Fruit fly (Drosophila melanogaster) whole organism, embryonic: ENCODE results near the gene Gli.

ENCODE experiments used
- Blimp-1 ChIP-seq: fragments of 200-800 bp; sonication (Bioruptor generic); optimal IDR thresholded peaks from 3 replicates; lab custom pipeline; 2018; ENCODE audit warnings: missing biosample characterization, missing genetic modification characterization, mild to moderate bottlenecking, moderate library complexity, missing genetic modification reagents
- CG10321 ChIP-seq: fragments of 200-800 bp; sonication (Bioruptor generic); IDR thresholded peaks from 2 replicates; pipeline ENCODE4 v1.3.6; 2022; ENCODE audit warnings: missing biosample characterization, missing genetic modification characterization
- CG11695 ChIP-seq: fragments of 200-800 bp; sonication (Bioruptor generic); IDR thresholded peaks from 3 replicates; pipeline ENCODE4 v1.3.6; 2022; ENCODE audit warnings: missing biosample characterization, missing genetic modification characterization
- CG12104 ChIP-seq: fragments of 200-800 bp; sonication (Bioruptor generic); optimal IDR thresholded peaks from 3 replicates; lab custom pipeline; 2016; ENCODE audit warnings: missing biosample characterization, missing genetic modification characterization
- CG12236 ChIP-seq: fragments of 200-800 bp; sonication (Bioruptor generic); optimal IDR thresholded peaks from 2 replicates; lab custom pipeline; 2016; ENCODE audit warnings: missing biosample characterization, missing genetic modification characterization
- CG12299 ChIP-seq: fragments of 200-800 bp; sonication (Bioruptor generic); optimal IDR thresholded peaks from 2 replicates; lab custom pipeline; 2018; ENCODE audit warnings: missing biosample characterization, mild to moderate bottlenecking, missing genetic modification characterization
- CG12391 ChIP-seq: fragments of 200-800 bp; sonication (Bioruptor generic); optimal IDR thresholded peaks from 3 replicates; lab custom pipeline; 2018; ENCODE audit warnings: missing biosample characterization, mild to moderate bottlenecking, missing genetic modification characterization, moderate library complexity
- CG13775 ChIP-seq: fragments of 200-800 bp; sonication (Bioruptor generic); optimal IDR thresholded peaks from 3 replicates; lab custom pipeline; 2017; ENCODE audit warnings: missing biosample characterization, mild to moderate bottlenecking, missing genetic modification characterization
- CG14710 ChIP-seq: fragments of 200-800 bp; sonication (Bioruptor generic); optimal IDR thresholded peaks from 3 replicates; lab custom pipeline; 2019; ENCODE audit warnings: missing biosample characterization, mild to moderate bottlenecking, missing genetic modification characterization, moderate library complexity
- CG15696 ChIP-seq: fragments of 200-800 bp; sonication (Bioruptor generic); optimal IDR thresholded peaks from 2 replicates; lab custom pipeline; 2019; ENCODE audit warnings: missing biosample characterization, mild to moderate bottlenecking, missing genetic modification characterization, moderate library complexity
- CG17361 ChIP-seq: fragments of 200-800 bp; sonication (Bioruptor generic); IDR thresholded peaks from 3 replicates; pipeline ENCODE4 v1.3.6; 2022; ENCODE audit warnings: missing biosample characterization, missing genetic modification characterization
- CG18476 ChIP-seq: fragments of 200-800 bp; sonication (Bioruptor generic); optimal IDR thresholded peaks from 2 replicates; lab custom pipeline; 2016; ENCODE audit warnings: missing biosample characterization, mild to moderate bottlenecking, missing genetic modification characterization
- CG2889 ChIP-seq: fragments of 200-800 bp; sonication (Bioruptor generic); IDR thresholded peaks from 3 replicates; pipeline ENCODE4 v1.3.6; 2022; ENCODE audit warnings: missing biosample characterization, missing genetic modification characterization
- CG31365 ChIP-seq: fragments of 200-800 bp; sonication (Bioruptor generic); optimal IDR thresholded peaks from 2 replicates; lab custom pipeline; 2018; ENCODE audit warnings: missing biosample characterization, mild to moderate bottlenecking, missing genetic modification characterization
- CG4360 ChIP-seq: fragments of 200-800 bp; sonication (Bioruptor generic); IDR thresholded peaks from 2 replicates; pipeline ENCODE4 v1.3.6; 2022; ENCODE audit warnings: missing biosample characterization, missing genetic modification characterization
- CG4404 ChIP-seq: fragments of 200-800 bp; sonication (Bioruptor generic); IDR thresholded peaks from 2 replicates; pipeline ENCODE4 v1.3.6; 2022; ENCODE audit warnings: missing biosample characterization, missing genetic modification characterization
- CG4424 ChIP-seq: fragments of 200-800 bp; sonication (Bioruptor generic); optimal IDR thresholded peaks from 3 replicates; lab custom pipeline; 2016; ENCODE audit warnings: missing biosample characterization, missing genetic modification characterization
- CG7839 ChIP-seq: fragments of 200-800 bp; sonication (Bioruptor generic); optimal IDR thresholded peaks from 3 replicates; lab custom pipeline; 2018; ENCODE audit warnings: missing biosample characterization, mild to moderate bottlenecking, missing genetic modification characterization, moderate library complexity
- CG8944 ChIP-seq: fragments of 200-800 bp; sonication (Bioruptor generic); optimal IDR thresholded peaks from 3 replicates; lab custom pipeline; 2016; ENCODE audit warnings: missing biosample characterization, missing genetic modification characterization
- D19B ChIP-seq: fragments of 200-800 bp; sonication (Bioruptor generic); optimal IDR thresholded peaks from 2 replicates; lab custom pipeline; 2017; ENCODE audit warnings: missing biosample characterization, mild to moderate bottlenecking, missing genetic modification characterization
- Eip74EF ChIP-seq, 2 experiments: fragments of 200-800 bp in 1 of 2; fragments of >200 bp in 1 of 2; sonication (Bioruptor generic) in 1 of 2; optimal IDR thresholded peaks; 2 replicates each; lab custom pipeline; 2017 to 2019; ENCODE audit warnings: missing biosample characterization in 2 of 2, missing genetic modification characterization in 2 of 2, mild to moderate bottlenecking in 1 of 2, moderate library complexity in 1 of 2
- Fer2 ChIP-seq: fragments of 200-800 bp; sonication (Bioruptor generic); optimal IDR thresholded peaks from 2 replicates; lab custom pipeline; 2018; ENCODE audit warnings: missing biosample characterization, mild to moderate bottlenecking, missing genetic modification characterization, moderate library complexity
- Hr3 ChIP-seq: fragments of 200-800 bp; sonication (Bioruptor generic); optimal IDR thresholded peaks from 3 replicates; lab custom pipeline; 2016; ENCODE audit warnings: missing biosample characterization, missing genetic modification characterization
- Max ChIP-seq: fragments of 200-800 bp; sonication (Bioruptor generic); optimal IDR thresholded peaks from 2 replicates; lab custom pipeline; 2016; ENCODE audit warnings: missing biosample characterization, mild to moderate bottlenecking, missing genetic modification characterization
- NC2β ChIP-seq: fragments of 200-800 bp; sonication (Bioruptor generic); optimal IDR thresholded peaks from 2 replicates; lab custom pipeline; 2016; ENCODE audit warnings: missing biosample characterization, missing genetic modification characterization
- Pdp1 ChIP-seq, 2 experiments: fragments of 200-800 bp; sonication (Bioruptor generic); optimal IDR thresholded peaks; 3 replicates each; lab custom pipeline; 2016; ENCODE audit warnings: missing biosample characterization in 2 of 2, missing genetic modification characterization in 2 of 2, mild to moderate bottlenecking in 1 of 2, moderate library complexity in 1 of 2
- Rfx ChIP-seq: fragments of 200-800 bp; sonication (Bioruptor generic); IDR thresholded peaks from 2 replicates; pipeline ENCODE4 v1.3.6; 2022; ENCODE audit warnings: missing biosample characterization, missing genetic modification characterization
- Sry-β ChIP-seq: fragments of 200-800 bp; sonication (Bioruptor generic); optimal IDR thresholded peaks from 2 replicates; lab custom pipeline; 2018; ENCODE audit warnings: missing biosample characterization, mild to moderate bottlenecking, missing genetic modification characterization, moderate library complexity
- YL-1 ChIP-seq: fragments of 200-800 bp; sonication (Bioruptor generic); optimal IDR thresholded peaks from 3 replicates; lab custom pipeline; 2017; ENCODE audit warnings: missing biosample characterization, mild to moderate bottlenecking, missing genetic modification characterization
- bsh ChIP-seq, 2 experiments: fragments of 200-800 bp; sonication (Bioruptor generic); optimal IDR thresholded peaks; 2 replicates each; lab custom pipeline; 2017 to 2018; ENCODE audit warnings: mild to moderate bottlenecking in 2 of 2, missing biosample characterization in 2 of 2, missing genetic modification characterization in 2 of 2, moderate library complexity in 1 of 2
- cg ChIP-seq: fragments of 200-800 bp; sonication (Bioruptor generic); optimal IDR thresholded peaks from 3 replicates; lab custom pipeline; 2019; ENCODE audit warnings: missing biosample characterization, mild to moderate bottlenecking, missing genetic modification characterization, moderate library complexity
- croc ChIP-seq: fragments of 200-800 bp; sonication (Bioruptor generic); conservative IDR thresholded peaks from 3 replicates; pipeline ENCODE4 v1.3.6; 2022; ENCODE audit warnings: missing biosample characterization, missing genetic modification characterization
- cwo ChIP-seq: fragments of 200-800 bp; sonication (Bioruptor generic); optimal IDR thresholded peaks from 3 replicates; lab custom pipeline; 2017; ENCODE audit warnings: missing biosample characterization, missing genetic modification characterization, mild to moderate bottlenecking, moderate library complexity, missing genetic modification reagents
- danr ChIP-seq: fragments of 200-800 bp; sonication (Bioruptor generic); IDR thresholded peaks from 2 replicates; pipeline ENCODE4 v1.3.6; 2022; ENCODE audit warnings: missing biosample characterization, missing genetic modification characterization
- dm ChIP-seq: fragments of 200-800 bp; sonication (Bioruptor generic); optimal IDR thresholded peaks from 3 replicates; lab custom pipeline; 2016; ENCODE audit warnings: missing biosample characterization, missing genetic modification characterization
- en ChIP-seq: fragments of 200-800 bp; sonication (Bioruptor generic); optimal IDR thresholded peaks from 2 replicates; lab custom pipeline; 2016; ENCODE audit warnings: missing biosample characterization, missing genetic modification characterization
- gfzf ChIP-seq: fragments of 200-800 bp; sonication (Bioruptor generic); optimal IDR thresholded peaks from 2 replicates; lab custom pipeline; 2016; ENCODE audit warnings: missing biosample characterization, mild to moderate bottlenecking, missing genetic modification characterization, moderate library complexity
- lov ChIP-seq, 2 experiments: fragments of 200-800 bp in 1 of 2; fragments of >200 bp in 1 of 2; sonication (Bioruptor generic) in 1 of 2; IDR thresholded peaks in 1 of 2; optimal IDR thresholded peaks in 1 of 2; 2 replicates in 1 of 2; 3 replicates in 1 of 2; pipeline versions ENCODE4 v1.3.6 to Lab custom; 2017 to 2022; ENCODE audit warnings: missing biosample characterization in 1 of 2, missing genetic modification characterization in 1 of 2
- nmo ChIP-seq: fragments of 200-800 bp; sonication (Bioruptor generic); optimal IDR thresholded peaks from 2 replicates; lab custom pipeline; 2018; ENCODE audit warnings: missing biosample characterization, mild to moderate bottlenecking, missing genetic modification characterization, moderate library complexity
- onecut ChIP-seq: fragments of 200-800 bp; sonication (Bioruptor generic); IDR thresholded peaks from 2 replicates; pipeline ENCODE4 v1.3.6; 2022; ENCODE audit warnings: missing biosample characterization, missing genetic modification characterization
- pb ChIP-seq: fragments of 200-800 bp; sonication (Bioruptor generic); optimal IDR thresholded peaks from 3 replicates; lab custom pipeline; 2016; ENCODE audit warnings: missing biosample characterization, missing genetic modification characterization
- peb ChIP-seq: fragments of 200-800 bp; sonication (Bioruptor generic); IDR thresholded peaks from 2 replicates; pipeline ENCODE4 v1.3.6; 2022; ENCODE audit warnings: missing biosample characterization, missing genetic modification characterization
- row ChIP-seq: fragments of 200-800 bp; sonication (Bioruptor generic); IDR thresholded peaks from 3 replicates; pipeline ENCODE4 v1.3.6; 2022; ENCODE audit warnings: missing biosample characterization, missing genetic modification characterization
- sc ChIP-seq, 3 experiments: fragments of >200 bp in 2 of 3; fragments of 200-800 bp in 1 of 3; sonication (Bioruptor generic) in 1 of 3; optimal IDR thresholded peaks; 2 replicates in 2 of 3; 3 replicates in 1 of 3; lab custom pipeline; 2017; ENCODE audit warnings: mild to moderate bottlenecking in 1 of 3, missing biosample characterization in 1 of 3, missing genetic modification characterization in 1 of 3, missing genetic modification reagents in 1 of 3
- shn ChIP-seq: fragments of 200-800 bp; sonication (Bioruptor generic); optimal IDR thresholded peaks from 3 replicates; lab custom pipeline; 2016; ENCODE audit warnings: missing biosample characterization, missing genetic modification characterization
- zfh2 ChIP-seq: fragments of 200-800 bp; sonication (Bioruptor generic); optimal IDR thresholded peaks from 2 replicates; lab custom pipeline; 2016; ENCODE audit warnings: missing biosample characterization, missing genetic modification characterization

The Gli gene

dm6 chr2L:15761409-15762407 lies 850 bp downstream of the Gli start (continued):
- TF ChIP-seq NC2β (peak; percentile 22), CG17361 (GFP tag; lab: Robert Waterston, UW) (peak; percentile 89), onecut (peak; percentile 64), Pdp1 (GFP tag; optimal IDR thresholded peaks at IDR 0.05; lab: Kevin White, UChicago) (peak in 1 of 2 experiments; percentile 55), D19B (GFP tag; lab: Kevin White, UChicago) (peak; percentile 23), Blimp-1 (peak; percentile 81), Sry-β (GFP tag; lab: Kevin White, UChicago) (peak; percentile 5), CG7839 (tag; lab: Kevin White, UChicago) (peak; percentile 80), cwo (GFP tag; lab: Kevin White, UChicago) (peak; percentile 47), nmo (peak; percentile 81), CG13775 (GFP tag; lab: Kevin White, UChicago) (peak; percentile 53), zfh2 (GFP tag; lab: Kevin White, UChicago) (no peak), dm (GFP tag; lab: Kevin White, UChicago) (no peak), peb (GFP tag; lab: Robert Waterston, UW) (peak; percentile 77), danr (GFP tag; lab: Robert Waterston, UW) (peak; percentile 68), CG15696 (peak; percentile 76), YL-1 (GFP tag; lab: Kevin White, UChicago) (peak; percentile 43), gfzf (GFP tag; lab: Kevin White, UChicago) (no peak), cg (GFP tag; lab: Kevin White, UChicago) (peak; percentile 59), CG12104 (peak; percentile 62), shn (peak; percentile 37), CG11695 (peak; percentile 87), croc (GFP tag; lab: Robert Waterston, UW) (peak; percentile 62), CG4424 (GFP tag; lab: Kevin White, UChicago) (peak; percentile 74), CG12299 (tag; lab: Kevin White, UChicago) (peak; percentile 17), CG12391 (tag; lab: Kevin White, UChicago) (peak; percentile 88), en (GFP tag; lab: Kevin White, UChicago) (no peak), pb (GFP tag; lab: Kevin White, UChicago) (no peak), bsh (GFP tag; optimal IDR thresholded peaks at IDR 0.05; lab: Kevin White, UChicago) (peak; percentile 28 to 78), CG14710 (tag; lab: Kevin White, UChicago) (peak; percentile 71), row (GFP tag; lab: Robert Waterston, UW) (peak; percentile 89), CG2889 (GFP tag; lab: Robert Waterston, UW) (peak; percentile 58; the same call in 1 of the 3 replicates), CG10321 (GFP tag; lab: Robert Waterston, UW) (peak; percentile 37; the same call in 1 of the 2 replicates), Max (GFP tag; lab: Kevin White, UChicago) (peak; percentile 48), CG31365 (tag; lab: Kevin White, UChicago) (no peak), CG4360 (GFP tag; lab: Robert Waterston, UW) (peak; percentile 77), sc (optimal IDR thresholded peaks at IDR 0.05; lab: Kevin White, UChicago) (no peak), sc (GFP tag; optimal IDR thresholded peaks at IDR 0.05; lab: Kevin White, UChicago) (peak; percentile 45), Rfx (peak; percentile 64; the same call in 1 of the 2 replicates), CG12236 (peak; percentile 9), CG4404 (GFP tag; lab: Robert Waterston, UW) (peak; percentile 76), Eip74EF (GFP tag; optimal IDR thresholded peaks at IDR 0.05; lab: Kevin White, UChicago) (peak in 1 of 2 experiments; percentile 41), CG8944 (GFP tag; lab: Kevin White, UChicago) (peak; percentile 15), Hr3 (GFP tag; lab: Kevin White, UChicago) (peak; percentile 76), CG18476 (GFP tag; lab: Kevin White, UChicago) (peak; percentile 51), lov (optimal IDR thresholded peaks at IDR 0.05; lab: Kevin White, UChicago) (no peak), lov (GFP tag; IDR thresholded peaks at IDR 0.05; lab: Robert Waterston, UW) (peak; percentile 60; the same call in 1 of the 3 replicates), Fer2 (tag; lab: Kevin White, UChicago) (peak; percentile 17)
